Fruit fly (Drosophila melanogaster): ENCODE measurements around the gene beat-IIa.
A peak's percentile ranks its signal among the peaks of the same experiment; 100 is the strongest.

beat-IIa gene

DNA sequence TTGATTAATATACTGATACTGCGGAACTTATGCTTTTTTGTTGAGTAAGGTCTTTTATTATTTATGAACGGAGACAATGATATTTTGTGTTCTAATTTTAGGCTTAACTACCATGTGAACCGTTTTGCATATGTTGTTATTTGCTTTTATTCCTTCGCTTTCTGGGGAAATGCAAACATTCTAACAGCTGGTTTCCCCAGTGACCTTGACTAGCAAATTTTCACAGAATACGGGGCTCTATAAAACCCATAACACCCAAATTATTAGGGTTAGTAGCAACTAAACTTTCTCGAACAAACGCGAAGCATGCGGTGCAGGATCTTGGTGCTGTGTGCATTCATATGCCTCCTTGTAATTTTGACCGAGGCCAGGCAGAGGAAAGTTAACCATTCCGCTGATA, 41.7 kb upstream of the beat-IIa start, which contains the start of gene CG17283:
Gene CG17283, plus strand, starts transcription at position 301 of the 400 bp plus-strand sequence.
- TF ChIP-seq CG8632 (GFP tag; optimal IDR thresholded peaks at IDR 0.05) = no peak

DNA sequence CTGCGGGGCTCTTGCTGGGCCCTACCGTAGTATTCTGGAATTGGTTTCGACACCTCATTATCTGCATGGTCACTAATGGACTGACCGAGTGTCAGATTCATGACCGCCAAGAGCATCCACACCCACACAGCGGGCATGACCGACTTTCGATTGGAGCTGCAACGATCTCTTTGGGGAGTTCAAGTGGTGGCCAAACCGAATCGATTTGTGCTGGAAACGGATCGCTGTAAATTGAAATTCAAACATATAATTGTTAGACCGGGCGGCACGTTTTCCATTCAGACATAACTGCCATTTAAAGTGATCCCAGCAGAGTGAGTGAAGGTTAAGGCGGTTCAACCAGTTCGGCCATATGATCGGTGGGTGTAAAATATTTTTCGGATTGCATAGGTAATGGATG, 40.5 kb upstream of the beat-IIa start, which contains the start of the genes CG42824 and CG42798:
Gene CG42824, minus strand, starts transcription at position 101 of the 400 bp plus-strand sequence.
Gene CG42798, plus strand, starts transcription at position 268 of the 400 bp plus-strand sequence.
- TF ChIP-seq CG8119 (GFP tag; IDR thresholded peaks at IDR 0.05) (no peak), CG16779 (tag; optimal IDR thresholded peaks at IDR 0.05) (no peak)

DNA sequence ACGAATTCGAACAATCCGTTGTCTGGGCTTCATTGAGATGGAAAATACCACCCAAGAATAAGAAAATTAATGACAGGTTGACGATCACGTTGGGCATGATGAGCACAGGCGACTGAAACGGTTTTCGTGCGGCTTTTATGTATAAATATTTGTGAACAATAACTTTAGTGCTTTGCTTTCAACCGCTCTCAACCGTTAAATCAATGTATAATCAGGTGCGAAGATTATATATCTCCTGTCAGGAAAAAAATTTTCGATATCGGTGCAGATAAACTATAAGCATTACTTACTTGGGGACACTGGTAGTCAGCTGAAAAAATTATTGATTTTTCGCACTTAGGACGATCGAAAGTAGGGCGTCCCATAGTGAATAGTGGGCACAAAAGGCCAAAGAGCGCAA, 39.1 kb upstream of the beat-IIa start, which contains the start of gene CG42823:
Gene CG42823, minus strand, starts transcription at position 101 of the 400 bp plus-strand sequence.
- TF ChIP-seq CG10669 (GFP tag; optimal IDR thresholded peaks at IDR 0.05) = no peak
- no peak for TF ChIP-seq fd85E (GFP tag; optimal IDR thresholded peaks at IDR 0.05)
- TF ChIP-seq fd59A (GFP tag; optimal IDR thresholded peaks at IDR 0.05) = no peak
- TF ChIP-seq dac (GFP tag; optimal IDR thresholded peaks at IDR 0.05) = no peak
- no peak for TF ChIP-seq esn (GFP tag; optimal IDR thresholded peaks at IDR 0.05)

DNA sequence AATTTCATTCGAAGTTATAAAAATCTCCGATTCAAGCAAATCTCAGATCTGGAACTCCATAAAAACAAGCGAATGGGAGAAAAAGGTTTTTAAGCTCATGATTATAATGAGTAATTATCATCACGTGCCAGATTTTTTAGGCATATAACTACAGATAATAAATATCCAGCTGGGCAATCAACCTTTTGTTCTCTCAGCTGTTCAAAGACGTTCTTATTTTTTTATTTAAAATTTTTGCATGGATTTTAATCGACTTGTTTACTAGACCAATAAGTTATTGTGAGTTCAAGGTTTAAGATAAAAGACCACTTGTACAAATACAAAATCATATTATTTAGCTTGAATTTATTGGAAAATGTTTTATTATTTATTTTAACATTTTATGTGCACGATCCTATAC, 38.2 kb upstream of the beat-IIa start:
- TF ChIP-seq CG32006 (GFP tag; optimal IDR thresholded peaks at IDR 0.05) (no peak), dsx (GFP tag; optimal IDR thresholded peaks at IDR 0.05; ENCODE audit: poor library complexity, severe bottlenecking) (no peak), vri (GFP tag; optimal IDR thresholded peaks at IDR 0.05) (peak; percentile 47), fkh (GFP tag; optimal IDR thresholded peaks at IDR 0.05) (peak; percentile 29)

DNA sequence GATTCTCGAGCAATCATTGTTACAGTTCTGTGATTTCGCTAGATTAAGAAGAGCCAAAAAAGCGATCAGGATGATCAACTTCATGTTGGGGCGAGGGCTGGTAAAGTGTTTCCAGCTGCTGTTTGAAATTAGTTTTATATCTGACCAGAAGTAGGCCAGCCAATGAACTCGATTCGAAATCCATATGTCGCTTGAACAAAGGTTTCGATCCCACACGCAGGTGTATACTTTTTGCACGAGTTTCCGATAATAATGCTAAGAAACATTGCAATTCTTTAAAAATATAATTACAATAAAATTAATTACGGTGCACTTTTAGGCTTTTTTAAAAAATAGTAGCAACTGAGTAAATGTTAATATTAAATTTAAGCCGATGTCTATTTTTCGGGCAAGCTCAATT, 37.7 kb upstream of the beat-IIa start, which contains the start of gene CG34280:
Gene CG34280, minus strand, starts transcription at position 101 of the 400 bp plus-strand sequence.
- TF ChIP-seq Sox14 (GFP tag; optimal IDR thresholded peaks at IDR 0.05) = peak; percentile 48
- TF ChIP-seq Eip75B (GFP tag; optimal IDR thresholded peaks at IDR 0.05) = no peak

DNA sequence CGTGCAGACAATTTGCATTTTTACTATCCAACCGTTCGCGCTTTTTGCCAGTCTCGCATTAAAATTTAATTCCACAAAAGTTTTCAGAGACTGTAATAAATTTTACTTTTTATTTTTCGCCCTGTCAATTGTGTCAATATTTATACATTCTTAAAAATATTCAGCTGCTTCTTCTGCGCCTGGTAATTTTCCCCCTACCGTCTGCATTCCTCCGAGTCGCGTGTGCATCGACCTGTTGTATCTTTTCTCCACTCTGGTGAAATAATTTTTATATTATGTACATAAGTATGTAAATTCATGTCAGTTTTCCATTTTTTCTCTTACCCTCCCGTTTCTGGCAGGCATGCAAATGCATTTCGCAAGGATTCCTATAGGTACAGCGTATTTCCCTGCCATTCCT, 37.3 kb upstream of the beat-IIa start, which contains the start of gene CG34279:
Gene CG34279, minus strand, starts transcription at position 101 of the 400 bp plus-strand sequence.
- TF ChIP-seq Eip75B (GFP tag; optimal IDR thresholded peaks at IDR 0.05) = no peak
- TF ChIP-seq CG8119 (GFP tag; IDR thresholded peaks at IDR 0.05) = no peak
- no peak for TF ChIP-seq topi (GFP tag; optimal IDR thresholded peaks at IDR 0.05)
- no peak for TF ChIP-seq spab (GFP tag; optimal IDR thresholded peaks at IDR 0.05)
- no peak for TF ChIP-seq CG15336 (GFP tag; IDR thresholded peaks at IDR 0.05)
- no peak for TF ChIP-seq lz (GFP tag; optimal IDR thresholded peaks at IDR 0.05)
- no peak for TF ChIP-seq OdsH (GFP tag; optimal IDR thresholded peaks at IDR 0.05)
- TF ChIP-seq Sox15 (GFP tag; optimal IDR thresholded peaks at IDR 0.05) = no peak
- TF ChIP-seq CG6808 (GFP tag; optimal IDR thresholded peaks at IDR 0.05) = no peak
- no peak for TF ChIP-seq dac (GFP tag; optimal IDR thresholded peaks at IDR 0.05)
- no peak for TF ChIP-seq pdm3 (GFP tag; optimal IDR thresholded peaks at IDR 0.05)
- TF ChIP-seq Eip78C (GFP tag) = no peak
- TF ChIP-seq Blimp-1 (GFP tag; optimal IDR thresholded peaks at IDR 0.05) = no peak
- no peak for TF ChIP-seq Hr39 (GFP tag; optimal IDR thresholded peaks at IDR 0.05)
- no peak for TF ChIP-seq CG6163 (GFP tag; IDR thresholded peaks at IDR 0.05)
- TF ChIP-seq CG9139 (GFP tag; optimal IDR thresholded peaks at IDR 0.05) = no peak
- TF ChIP-seq net (GFP tag; optimal IDR thresholded peaks at IDR 0.05) = no peak
- TF ChIP-seq CG6854 (GFP tag; optimal IDR thresholded peaks at IDR 0.05) = no peak
- TF ChIP-seq CG3919 (GFP tag; optimal IDR thresholded peaks at IDR 0.05) = no peak

DNA sequence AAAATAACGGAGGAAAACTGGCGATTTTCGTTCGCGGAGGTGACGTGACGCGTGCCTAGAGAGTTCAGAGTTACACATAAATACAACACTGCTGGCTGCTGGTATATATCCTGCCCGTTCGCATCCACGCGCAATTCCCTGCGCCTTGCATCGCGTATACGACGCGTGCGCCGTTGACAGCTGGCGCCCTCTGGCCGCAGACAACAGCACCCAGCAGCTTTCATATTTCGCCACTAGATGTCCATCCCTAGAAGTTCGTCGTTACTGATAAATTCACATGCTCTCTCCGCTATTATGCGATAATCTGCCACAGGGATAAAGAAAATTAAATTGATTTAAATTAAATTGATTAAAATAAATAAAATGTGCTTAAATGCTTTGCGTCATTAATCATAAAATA, 36.5 kb upstream of the beat-IIa start, which contains the start of gene Sur-8:
Gene Sur-8, minus strand, starts transcription at position 82 of the 400 bp plus-strand sequence.
- TF ChIP-seq cyc (GFP tag; optimal IDR thresholded peaks at IDR 0.05) (peak; percentile 63), CG3032 (tag; optimal IDR thresholded peaks at IDR 0.05) (no peak), Eip75B (GFP tag; optimal IDR thresholded peaks at IDR 0.05) (peak; percentile 30), CG3919 (GFP tag; optimal IDR thresholded peaks at IDR 0.05) (peak; percentile 69), CG11294 (GFP tag; IDR thresholded peaks at IDR 0.05) (no peak), vri (GFP tag; optimal IDR thresholded peaks at IDR 0.05) (peak; percentile 35), CG31627 (GFP tag; optimal IDR thresholded peaks at IDR 0.05) (peak; percentile 58), OdsH (GFP tag; optimal IDR thresholded peaks at IDR 0.05) (peak; percentile 51), CG7368 (GFP tag; optimal IDR thresholded peaks at IDR 0.05) (peak; percentile 8), CG8119 (GFP tag; IDR thresholded peaks at IDR 0.05) (no peak), CG4318 (GFP tag; optimal IDR thresholded peaks at IDR 0.05) (no peak), CG6792 (GFP tag; optimal IDR thresholded peaks at IDR 0.05) (peak; percentile 23), CG11902 (GFP tag; optimal IDR thresholded peaks at IDR 0.05) (no peak), CG32006 (GFP tag; optimal IDR thresholded peaks at IDR 0.05) (peak; percentile 26), CG9139 (GFP tag; optimal IDR thresholded peaks at IDR 0.05) (peak; percentile 9), CG34406 (GFP tag; optimal IDR thresholded peaks at IDR 0.05) (peak; percentile 6), lz (GFP tag; optimal IDR thresholded peaks at IDR 0.05) (peak; percentile 55), dac (GFP tag; optimal IDR thresholded peaks at IDR 0.05) (peak; percentile 27)
